Fruit fly (Drosophila melanogaster) whole organism, embryonic: ENCODE results near the gene CG4730.
A peak's percentile ranks its signal among the peaks of the same experiment; 100 is the strongest.

ENCODE experiments used
- Atf6 ChIP-seq: fragments of 200-800 bp; sonication (Bioruptor generic); IDR thresholded peaks from 2 replicates; pipeline ENCODE4 v1.3.6; 2022; ENCODE audit warnings: missing biosample characterization, missing genetic modification characterization
- B-H2 ChIP-seq: fragments of 200-800 bp; sonication (Bioruptor generic); optimal IDR thresholded peaks from 2 replicates; lab custom pipeline; 2018; ENCODE audit warnings: missing biosample characterization, mild to moderate bottlenecking, missing genetic modification characterization
- Bgb ChIP-seq: fragments of 200-800 bp; sonication (Bioruptor generic); IDR thresholded peaks from 2 replicates; pipeline ENCODE4 v1.3.6; 2022; ENCODE audit warnings: missing biosample characterization, missing genetic modification characterization; ENCODE audit not compliant: partially characterized antibody
- CG12104 ChIP-seq: fragments of 200-800 bp; sonication (Bioruptor generic); optimal IDR thresholded peaks from 3 replicates; lab custom pipeline; 2016; ENCODE audit warnings: missing biosample characterization, missing genetic modification characterization
- CG12659 ChIP-seq: fragments of 200-800 bp; sonication (Bioruptor generic); optimal IDR thresholded peaks from 3 replicates; lab custom pipeline; 2017; ENCODE audit warnings: mild to moderate bottlenecking, missing biosample characterization, missing genetic modification reagents, missing genetic modification characterization
- CG13775 ChIP-seq: fragments of 200-800 bp; sonication (Bioruptor generic); optimal IDR thresholded peaks from 3 replicates; lab custom pipeline; 2017; ENCODE audit warnings: missing biosample characterization, mild to moderate bottlenecking, missing genetic modification characterization
- CG14050 ChIP-seq: fragments of 200-800 bp; sonication (Bioruptor generic); IDR thresholded peaks from 3 replicates; pipeline ENCODE4 v1.3.6; 2022; ENCODE audit warnings: missing biosample characterization, missing genetic modification characterization
- CG16863 ChIP-seq: fragments of 200-800 bp; sonication (Bioruptor generic); optimal IDR thresholded peaks from 3 replicates; lab custom pipeline; 2016; ENCODE audit warnings: missing biosample characterization, missing genetic modification characterization
- CG17612 ChIP-seq: fragments of 200-800 bp; sonication (Bioruptor generic); IDR thresholded peaks from 2 replicates; pipeline ENCODE4 v1.3.6; 2022; ENCODE audit warnings: missing biosample characterization, missing genetic modification characterization
- CG17802 ChIP-seq: fragments of 200-800 bp; sonication (Bioruptor generic); optimal IDR thresholded peaks from 2 replicates; lab custom pipeline; 2018; ENCODE audit warnings: missing biosample characterization, mild to moderate bottlenecking, missing genetic modification characterization, moderate library complexity
- CG17829 ChIP-seq: fragments of 200-800 bp; optimal IDR thresholded peaks from 2 replicates; lab custom pipeline; 2019; ENCODE audit warnings: missing biosample characterization, mild to moderate bottlenecking, missing genetic modification characterization, moderate library complexity
- CG18011 ChIP-seq: fragments of 200-800 bp; sonication (Bioruptor generic); optimal IDR thresholded peaks from 2 replicates; lab custom pipeline; 2017; ENCODE audit warnings: missing biosample characterization, missing genetic modification characterization, mild to moderate bottlenecking, moderate library complexity, missing genotype
- CG2678 ChIP-seq: fragments of 200-800 bp; sonication (Bioruptor generic); optimal IDR thresholded peaks from 3 replicates; lab custom pipeline; 2019; ENCODE audit warnings: missing biosample characterization, mild to moderate bottlenecking, missing genetic modification characterization, moderate library complexity
- CG30403 ChIP-seq: fragments of 200-800 bp; sonication (Bioruptor generic); optimal IDR thresholded peaks from 3 replicates; lab custom pipeline; 2016; ENCODE audit warnings: missing biosample characterization, missing genetic modification characterization
- CG30431 ChIP-seq: fragments of 200-800 bp; sonication (Bioruptor generic); optimal IDR thresholded peaks from 2 replicates; lab custom pipeline; 2017; ENCODE audit warnings: missing biosample characterization, missing genetic modification characterization
- CG32772 ChIP-seq: fragments of 200-800 bp; sonication (Bioruptor generic); IDR thresholded peaks from 2 replicates; pipeline ENCODE4 v1.3.6; 2022; ENCODE audit warnings: missing biosample characterization, missing genetic modification characterization
- CG34376 ChIP-seq: fragments of 200-800 bp; sonication (Bioruptor generic); optimal IDR thresholded peaks from 2 replicates; lab custom pipeline; 2018; ENCODE audit warnings: missing biosample characterization, mild to moderate bottlenecking, missing genetic modification characterization
- CG3838 ChIP-seq: fragments of 200-800 bp; sonication (Bioruptor generic); optimal IDR thresholded peaks from 3 replicates; lab custom pipeline; 2016; ENCODE audit warnings: missing biosample characterization, missing genetic modification characterization
- CG4404 ChIP-seq: fragments of 200-800 bp; sonication (Bioruptor generic); IDR thresholded peaks from 2 replicates; pipeline ENCODE4 v1.3.6; 2022; ENCODE audit warnings: missing biosample characterization, missing genetic modification characterization
- CG5953 ChIP-seq: fragments of 200-800 bp; sonication (Bioruptor generic); IDR thresholded peaks from 2 replicates; pipeline ENCODE4 v1.3.6; 2022; ENCODE audit warnings: missing biosample characterization, missing genetic modification characterization
- CG6175 ChIP-seq: fragments of 200-800 bp; sonication (Bioruptor generic); IDR thresholded peaks from 3 replicates; pipeline ENCODE4 v1.3.6; 2022; ENCODE audit warnings: missing biosample characterization, missing genetic modification characterization
- CG6654 ChIP-seq: fragments of 200-800 bp; sonication (Bioruptor generic); optimal IDR thresholded peaks from 2 replicates; lab custom pipeline; 2017; ENCODE audit warnings: missing biosample characterization, mild to moderate bottlenecking, missing genetic modification characterization
- CG9215 ChIP-seq: fragments of 200-800 bp; sonication (Bioruptor generic); IDR thresholded peaks from 2 replicates; pipeline ENCODE4 v1.3.6; 2022; ENCODE audit warnings: missing biosample characterization, missing genetic modification characterization
- CG9609 ChIP-seq: fragments of 200-800 bp; sonication (Bioruptor generic); optimal IDR thresholded peaks from 3 replicates; lab custom pipeline; 2016; ENCODE audit warnings: missing biosample characterization, missing genetic modification characterization
- CG9932 ChIP-seq: fragments of 200-800 bp; sonication (Bioruptor generic); IDR thresholded peaks from 2 replicates; pipeline ENCODE4 v1.3.6; 2022; ENCODE audit warnings: missing biosample characterization, missing genetic modification characterization
- D19B ChIP-seq: fragments of 200-800 bp; sonication (Bioruptor generic); optimal IDR thresholded peaks from 2 replicates; lab custom pipeline; 2017; ENCODE audit warnings: missing biosample characterization, mild to moderate bottlenecking, missing genetic modification characterization
- Dad ChIP-seq: fragments of 200-800 bp; sonication (Bioruptor generic); optimal IDR thresholded peaks from 3 replicates; lab custom pipeline; 2016; ENCODE audit warnings: missing biosample characterization, missing genetic modification characterization
- E2f1 ChIP-seq: fragments of 200-800 bp; sonication (Bioruptor generic); IDR thresholded peaks from 2 replicates; pipeline ENCODE4 v1.3.6; 2022; ENCODE audit warnings: missing biosample characterization, missing genetic modification characterization
- E2f2 ChIP-seq: fragments of 200-800 bp; sonication (Bioruptor generic); IDR thresholded peaks from 2 replicates; pipeline ENCODE4 v1.3.6; 2022; ENCODE audit warnings: missing biosample characterization, missing genetic modification characterization
- Med ChIP-seq: fragments of 200-800 bp; sonication (Bioruptor generic); peaks from one replicate; lab custom pipeline; 2016; ENCODE audit warnings: missing biosample characterization, missing genetic modification characterization, mild to moderate bottlenecking, inconsistent platforms, moderate library complexity
- Neu2 ChIP-seq: fragments of 200-800 bp; sonication (Bioruptor generic); optimal IDR thresholded peaks from 3 replicates; lab custom pipeline; 2016; ENCODE audit warnings: missing biosample characterization, missing genetic modification characterization, borderline replicate concordance
- Nf-YB ChIP-seq: fragments of 200-800 bp; sonication (Bioruptor generic); optimal IDR thresholded peaks from 3 replicates; lab custom pipeline; 2019; ENCODE audit warnings: missing biosample characterization, mild to moderate bottlenecking, missing genetic modification characterization, moderate library complexity
- Ravus ChIP-seq: fragments of 200-800 bp; sonication (Bioruptor generic); IDR thresholded peaks from 2 replicates; pipeline ENCODE4 v1.3.6; 2022; ENCODE audit warnings: missing biosample characterization, missing genetic modification characterization
- Trl ChIP-seq, 3 experiments: fragments of >200 bp in 2 of 3; fragments of 200-800 bp in 1 of 3; sonication (Bioruptor generic) in 1 of 3; optimal IDR thresholded peaks; 2 replicates in 1 of 3; 3 replicates in 2 of 3; lab custom pipeline; 2016 to 2017; ENCODE audit warnings: missing biosample characterization in 1 of 3, missing genetic modification characterization in 1 of 3
- cg ChIP-seq: fragments of 200-800 bp; sonication (Bioruptor generic); optimal IDR thresholded peaks from 3 replicates; lab custom pipeline; 2019; ENCODE audit warnings: missing biosample characterization, mild to moderate bottlenecking, missing genetic modification characterization, moderate library complexity
- dan ChIP-seq: fragments of 200-800 bp; sonication (Bioruptor generic); IDR thresholded peaks from 2 replicates; pipeline ENCODE4 v1.3.6; 2022; ENCODE audit warnings: missing biosample characterization, missing genetic modification characterization
- dpn ChIP-seq, 2 experiments: fragments of 200-800 bp; sonication (Bioruptor generic); optimal IDR thresholded peaks; 3 replicates each; lab custom pipeline; 2016; ENCODE audit warnings: missing biosample characterization in 2 of 2, missing genetic modification characterization in 2 of 2
- ewg ChIP-seq: fragments of 200-800 bp; sonication (Bioruptor generic); optimal IDR thresholded peaks from 3 replicates; lab custom pipeline; 2017; ENCODE audit warnings: mild to moderate bottlenecking, missing biosample characterization, missing genetic modification reagents, missing genetic modification characterization
- gcm ChIP-seq: fragments of 200-800 bp; sonication (Bioruptor generic); optimal IDR thresholded peaks from 2 replicates; lab custom pipeline; 2019; ENCODE audit warnings: missing biosample characterization, mild to moderate bottlenecking, missing genetic modification characterization, moderate library complexity
- hkb ChIP-seq, 2 experiments: fragments of 200-800 bp in 1 of 2; fragments of >200 bp in 1 of 2; sonication (Bioruptor generic) in 1 of 2; IDR thresholded peaks in 1 of 2; optimal IDR thresholded peaks in 1 of 2; 2 replicates each; pipeline versions ENCODE4 v1.3.6 to Lab custom; 2017 to 2022; ENCODE audit warnings: missing biosample characterization in 1 of 2, missing genetic modification characterization in 1 of 2
- jumu ChIP-seq: fragments of 200-800 bp; sonication (Bioruptor generic); optimal IDR thresholded peaks from 3 replicates; lab custom pipeline; 2016; ENCODE audit warnings: missing biosample characterization, missing genetic modification characterization
- kni ChIP-seq: fragments of 200-800 bp; sonication (Bioruptor generic); optimal IDR thresholded peaks from 3 replicates; lab custom pipeline; 2017; ENCODE audit warnings: mild to moderate bottlenecking, missing biosample characterization, missing genetic modification reagents, missing genetic modification characterization
- lov ChIP-seq, 2 experiments: fragments of 200-800 bp in 1 of 2; fragments of >200 bp in 1 of 2; sonication (Bioruptor generic) in 1 of 2; IDR thresholded peaks in 1 of 2; optimal IDR thresholded peaks in 1 of 2; 2 replicates in 1 of 2; 3 replicates in 1 of 2; pipeline versions ENCODE4 v1.3.6 to Lab custom; 2017 to 2022; ENCODE audit warnings: missing biosample characterization in 1 of 2, missing genetic modification characterization in 1 of 2
- pho ChIP-seq: fragments of 200-800 bp; sonication (Bioruptor generic); optimal IDR thresholded peaks from 2 replicates; lab custom pipeline; 2016; ENCODE audit warnings: missing biosample characterization, missing genetic modification characterization
- sens-2 ChIP-seq: fragments of 200-800 bp; sonication (Bioruptor generic); IDR thresholded peaks from 2 replicates; pipeline ENCODE4 v1.3.6; 2022; ENCODE audit warnings: missing biosample characterization, missing genetic modification characterization
- slbo ChIP-seq: fragments of 200-800 bp; sonication (Bioruptor generic); IDR thresholded peaks from 2 replicates; pipeline ENCODE4 v1.3.6; 2022; ENCODE audit warnings: missing biosample characterization, missing genetic modification characterization
- ssp ChIP-seq: fragments of 200-800 bp; sonication (Bioruptor generic); IDR thresholded peaks from 2 replicates; pipeline ENCODE4 v1.3.6; 2022; ENCODE audit warnings: missing biosample characterization, missing genetic modification characterization
- tap ChIP-seq: fragments of 200-800 bp; optimal IDR thresholded peaks from 3 replicates; lab custom pipeline; 2019; ENCODE audit warnings: missing biosample characterization, mild to moderate bottlenecking, missing genetic modification characterization, moderate library complexity
- wor ChIP-seq: fragments of 200-800 bp; sonication (Bioruptor generic); IDR thresholded peaks from 2 replicates; pipeline ENCODE4 v1.3.6; 2022; ENCODE audit warnings: missing biosample characterization, missing genetic modification characterization

The CG4730 gene

dm6 chr3R:25640463-25640862, 38.0 kb downstream of the CG4730 start (continued):
- TF ChIP-seq CG9609 (GFP tag; lab: Kevin White, UChicago) = peak; percentile 2
- TF ChIP-seq CG2678 (tag; lab: Kevin White, UChicago) = peak; percentile 62
- TF ChIP-seq Med = peak; percentile 84
- TF ChIP-seq lov (optimal IDR thresholded peaks at IDR 0.05; lab: Kevin White, UChicago) = no peak
- no peak for TF ChIP-seq lov (GFP tag; IDR thresholded peaks at IDR 0.05; lab: Robert Waterston, UW)
- peak; percentile 30 for TF ChIP-seq gcm
- no peak for TF ChIP-seq CG16863
- TF ChIP-seq CG34376 (GFP tag; lab: Kevin White, UChicago) = no peak
- no peak for TF ChIP-seq Dad (GFP tag; lab: Kevin White, UChicago)
- peak; percentile 53 for TF ChIP-seq slbo (GFP tag; lab: Robert Waterston, UW)
- TF ChIP-seq CG12659 (GFP tag; lab: Kevin White, UChicago) = peak; percentile 17
- TF ChIP-seq sens-2 (GFP tag; lab: Robert Waterston, UW) = 0 out of 2 replicates have a peak, but pooled peaks have one; percentile 32
- TF ChIP-seq E2f1 (GFP tag; lab: Robert Waterston, UW) = peak; percentile 44; the same call in 1 of the 2 replicates
- peak; percentile 29 for TF ChIP-seq jumu (GFP tag; lab: Kevin White, UChicago)
- no peak for TF ChIP-seq Atf6 (GFP tag; lab: Robert Waterston, UW)
- peak; percentile 1; the same call in 1 of the 2 replicates for TF ChIP-seq Ravus
- TF ChIP-seq CG30403 (GFP tag; lab: Kevin White, UChicago) = peak; percentile 53
- no peak for TF ChIP-seq CG6175
- peak; percentile 56 for TF ChIP-seq tap (tag; lab: Kevin White, UChicago)
- TF ChIP-seq CG6654 = no peak
- TF ChIP-seq CG30431 (GFP tag; lab: Kevin White, UChicago) = peak; percentile 22
- peak; percentile 26; the same call in 2 of the 3 replicates for TF ChIP-seq CG14050 (GFP tag; lab: Robert Waterston, UW)
- peak; percentile 10; the same call in 1 of the 2 replicates for TF ChIP-seq CG9932 (GFP tag; lab: Robert Waterston, UW)
- TF ChIP-seq CG18011 (GFP tag; lab: Kevin White, UChicago) = no peak
- no peak for TF ChIP-seq hkb (optimal IDR thresholded peaks at IDR 0.05; lab: Kevin White, UChicago)
- TF ChIP-seq hkb (GFP tag; IDR thresholded peaks at IDR 0.05; lab: Robert Waterston, UW) = peak; percentile 64; the same call in 1 of the 2 replicates
- TF ChIP-seq ewg (GFP tag; lab: Kevin White, UChicago) = no peak
- no peak for TF ChIP-seq CG3838
- no peak for TF ChIP-seq Bgb (GFP tag; lab: Robert Waterston, UW)
- peak; percentile 77 for TF ChIP-seq CG17829 (tag; lab: Kevin White, UChicago)
- TF ChIP-seq CG32772 (GFP tag; lab: Robert Waterston, UW) = peak; percentile 21; the same call in 1 of the 2 replicates
- TF ChIP-seq dpn (GFP tag; optimal IDR thresholded peaks at IDR 0.05; lab: Kevin White, UChicago) = peak; percentile 24 to 31
- TF ChIP-seq B-H2 (GFP tag; lab: Kevin White, UChicago) = no peak
- TF ChIP-seq CG17802 (tag; lab: Kevin White, UChicago) = no peak
- no peak for TF ChIP-seq cg
- TF ChIP-seq ssp (GFP tag; lab: Robert Waterston, UW) = peak; percentile 22; the same call in 1 of the 2 replicates
- no peak for TF ChIP-seq D19B (GFP tag; lab: Kevin White, UChicago)
- peak; percentile 75 for TF ChIP-seq CG4404 (GFP tag; lab: Robert Waterston, UW)
- TF ChIP-seq Neu2 = no peak
- no peak for TF ChIP-seq kni (GFP tag; lab: Kevin White, UChicago)
- peak; percentile 18; the same call in 1 of the 2 replicates for TF ChIP-seq CG5953 (GFP tag; lab: Robert Waterston, UW)
- no peak for TF ChIP-seq E2f2
- TF ChIP-seq dan = 0 out of 2 replicates have a peak, but pooled peaks have one; percentile 18
- TF ChIP-seq CG17612 = no peak
- peak; percentile 4 for TF ChIP-seq CG12104 (GFP tag; lab: Kevin White, UChicago)
- TF ChIP-seq pho = no peak
- TF ChIP-seq Trl (optimal IDR thresholded peaks at IDR 0.05; lab: Kevin White, UChicago) = no peak
- peak; percentile 22 for TF ChIP-seq Trl (GFP tag; optimal IDR thresholded peaks at IDR 0.05; lab: Kevin White, UChicago)
- peak; percentile 8 for TF ChIP-seq Nf-YB (GFP tag; lab: Kevin White, UChicago)
- TF ChIP-seq CG13775 (GFP tag; lab: Kevin White, UChicago) = peak; percentile 43
- 0 out of 2 replicates have a peak, but pooled peaks have one; percentile 11 for TF ChIP-seq wor
- 0 out of 2 replicates have a peak, but pooled peaks have one; percentile 27 for TF ChIP-seq CG9215
